Fruit fly (Drosophila melanogaster) whole organism, prepupa: ENCODE data around the gene CG14257.
A peak's percentile ranks its signal among the peaks of the same experiment; 100 is the strongest.

Source experiments
- Blimp-1 ChIP-seq: fragments of 200-800 bp; sonication (Bioruptor generic); optimal IDR thresholded peaks from 3 replicates; lab custom pipeline; 2017; ENCODE audit warnings: missing biosample characterization, missing genetic modification characterization, mild to moderate bottlenecking, moderate library complexity, missing genetic modification reagents
- CG11294 ChIP-seq: fragments of 200-800 bp; sonication (Bioruptor generic); IDR thresholded peaks from 2 replicates; pipeline ENCODE4 v1.3.6; 2022; ENCODE audit warnings: missing biosample characterization, missing genetic modification characterization
- CG11762 ChIP-seq: fragments of 200-800 bp; sonication (Bioruptor generic); optimal IDR thresholded peaks from 3 replicates; lab custom pipeline; 2016; ENCODE audit warnings: missing biosample characterization, missing genetic modification characterization; ENCODE audit not compliant: insufficient read depth
- CG11902 ChIP-seq: fragments of 200-800 bp; sonication (Bioruptor generic); optimal IDR thresholded peaks from 3 replicates; lab custom pipeline; 2016; ENCODE audit warnings: missing biosample characterization, missing genetic modification characterization
- CG15336 ChIP-seq: fragments of 200-800 bp; sonication (Bioruptor generic); IDR thresholded peaks from 2 replicates; pipeline ENCODE4 v1.3.6; 2022; ENCODE audit warnings: missing biosample characterization, missing genetic modification characterization
- CG1621 ChIP-seq: fragments of 200-800 bp; sonication (Bioruptor generic); optimal IDR thresholded peaks from 3 replicates; lab custom pipeline; 2018; ENCODE audit warnings: missing biosample characterization, mild to moderate bottlenecking, missing genetic modification characterization
- CG16779 ChIP-seq: fragments of 200-800 bp; sonication (Bioruptor generic); optimal IDR thresholded peaks from 3 replicates; lab custom pipeline; 2017; ENCODE audit warnings: missing biosample characterization, mild to moderate bottlenecking, missing genetic modification characterization
- CG3032 ChIP-seq: fragments of 200-800 bp; optimal IDR thresholded peaks from 2 replicates; lab custom pipeline; 2019; ENCODE audit warnings: missing biosample characterization, mild to moderate bottlenecking, missing genetic modification characterization, moderate library complexity
- CG31627 ChIP-seq: fragments of 200-800 bp; sonication (Bioruptor generic); optimal IDR thresholded peaks from 3 replicates; lab custom pipeline; 2016; ENCODE audit warnings: missing biosample characterization, missing genetic modification characterization
- CG32006 ChIP-seq: fragments of 200-800 bp; sonication (Bioruptor generic); optimal IDR thresholded peaks from 3 replicates; lab custom pipeline; 2017; ENCODE audit warnings: missing biosample characterization, mild to moderate bottlenecking, missing genetic modification characterization
- CG34406 ChIP-seq: fragments of 200-800 bp; sonication (Bioruptor generic); optimal IDR thresholded peaks from 3 replicates; lab custom pipeline; 2016; ENCODE audit warnings: missing biosample characterization, missing genetic modification characterization
- CG4318 ChIP-seq: fragments of 200-800 bp; sonication (Bioruptor generic); optimal IDR thresholded peaks from 3 replicates; lab custom pipeline; 2017; ENCODE audit warnings: missing biosample characterization, mild to moderate bottlenecking, missing genetic modification characterization
- CG6163 ChIP-seq: fragments of 200-800 bp; sonication (Bioruptor generic); IDR thresholded peaks from 3 replicates; pipeline ENCODE4 v1.3.6; 2022; ENCODE audit warnings: missing biosample characterization, missing genetic modification characterization
- CG6276 ChIP-seq: fragments of 200-800 bp; sonication (Bioruptor generic); optimal IDR thresholded peaks from 2 replicates; lab custom pipeline; 2017; ENCODE audit warnings: missing biosample characterization, mild to moderate bottlenecking, missing genetic modification characterization
- CG6808 ChIP-seq: fragments of 200-800 bp; sonication (Bioruptor generic); optimal IDR thresholded peaks from 3 replicates; lab custom pipeline; 2017; ENCODE audit warnings: missing biosample characterization, missing genetic modification characterization, mild to moderate bottlenecking, moderate library complexity, missing genetic modification reagents
- CG6854 ChIP-seq: fragments of 200-800 bp; sonication (Bioruptor generic); optimal IDR thresholded peaks from 2 replicates; lab custom pipeline; 2017; ENCODE audit warnings: missing biosample characterization, mild to moderate bottlenecking, missing genetic modification characterization
- CG8632 ChIP-seq: fragments of 200-800 bp; sonication (Bioruptor generic); optimal IDR thresholded peaks from 3 replicates; lab custom pipeline; 2016; ENCODE audit warnings: missing biosample characterization, missing genetic modification characterization
- CG9139 ChIP-seq: fragments of 200-800 bp; sonication (Bioruptor generic); optimal IDR thresholded peaks from 3 replicates; lab custom pipeline; 2017; ENCODE audit warnings: missing biosample characterization, mild to moderate bottlenecking, missing genetic modification characterization
- Eip75B ChIP-seq: fragments of 200-800 bp; sonication (Bioruptor generic); optimal IDR thresholded peaks from 3 replicates; lab custom pipeline; 2016; ENCODE audit warnings: missing biosample characterization, missing genetic modification characterization
- Eip93F ChIP-seq: fragments of 200-800 bp; sonication (Bioruptor generic); optimal IDR thresholded peaks from 2 replicates; lab custom pipeline; 2016; ENCODE audit warnings: missing biosample characterization, mild to moderate bottlenecking, missing genetic modification characterization
- Ets21C ChIP-seq: fragments of 200-800 bp; sonication (Bioruptor generic); optimal IDR thresholded peaks from 3 replicates; lab custom pipeline; 2016; ENCODE audit warnings: missing biosample characterization, missing genetic modification characterization
- Ets96B ChIP-seq: fragments of 200-800 bp; optimal IDR thresholded peaks from 2 replicates; lab custom pipeline; 2019; ENCODE audit warnings: missing biosample characterization, mild to moderate bottlenecking, missing genetic modification characterization, moderate library complexity
- Hr38 ChIP-seq: sonication (Bioruptor generic); optimal IDR thresholded peaks from 2 replicates; lab custom pipeline; 2016; ENCODE audit warnings: missing biosample characterization, missing genetic modification characterization
- Hr39 ChIP-seq: fragments of 200-800 bp; sonication (Bioruptor generic); optimal IDR thresholded peaks from 2 replicates; lab custom pipeline; 2016; ENCODE audit warnings: missing biosample characterization, missing genetic modification characterization
- Hr4 ChIP-seq: fragments of 200-800 bp; sonication (Bioruptor generic); optimal IDR thresholded peaks from 3 replicates; lab custom pipeline; 2016; ENCODE audit warnings: missing biosample characterization, missing genetic modification characterization
- Lpt ChIP-seq: fragments of 200-800 bp; sonication (Bioruptor generic); optimal IDR thresholded peaks from 3 replicates; lab custom pipeline; 2016; ENCODE audit warnings: missing biosample characterization, missing genetic modification characterization
- Met ChIP-seq: fragments of 200-800 bp; sonication (Bioruptor generic); optimal IDR thresholded peaks from 3 replicates; lab custom pipeline; 2016; ENCODE audit warnings: missing biosample characterization, missing genetic modification characterization
- OdsH ChIP-seq: fragments of 200-800 bp; sonication (Bioruptor generic); optimal IDR thresholded peaks from 3 replicates; lab custom pipeline; 2016; ENCODE audit warnings: missing biosample characterization, missing genetic modification characterization
- Sox102F ChIP-seq: fragments of 200-800 bp; sonication (Bioruptor generic); optimal IDR thresholded peaks from 2 replicates; lab custom pipeline; 2016; ENCODE audit warnings: missing biosample characterization, mild to moderate bottlenecking, missing genetic modification characterization
- Sox14 ChIP-seq: fragments of 200-800 bp; sonication (Bioruptor generic); optimal IDR thresholded peaks from 3 replicates; lab custom pipeline; 2016; ENCODE audit warnings: missing biosample characterization, missing genetic modification characterization
- Sox15 ChIP-seq: fragments of 200-800 bp; sonication (Bioruptor generic); optimal IDR thresholded peaks from 3 replicates; lab custom pipeline; 2016; ENCODE audit warnings: missing biosample characterization, missing genetic modification characterization
- achi ChIP-seq: fragments of 200-800 bp; sonication (Bioruptor generic); optimal IDR thresholded peaks from 3 replicates; lab custom pipeline; 2016; ENCODE audit warnings: missing biosample characterization, missing genetic modification characterization
- acj6 ChIP-seq: fragments of 200-800 bp; sonication (Bioruptor generic); optimal IDR thresholded peaks from 3 replicates; lab custom pipeline; 2016; ENCODE audit warnings: missing biosample characterization, missing genetic modification characterization
- cyc ChIP-seq: fragments of 200-800 bp; sonication (Bioruptor generic); optimal IDR thresholded peaks from 3 replicates; lab custom pipeline; 2016; ENCODE audit warnings: missing biosample characterization, missing genetic modification characterization
- eg ChIP-seq: fragments of 200-800 bp; sonication (Bioruptor generic); IDR thresholded peaks from 3 replicates; pipeline ENCODE4 v1.3.6; 2022; ENCODE audit warnings: missing biosample characterization, missing genetic modification characterization
- esn ChIP-seq: fragments of 200-800 bp; sonication (Bioruptor generic); optimal IDR thresholded peaks from 2 replicates; lab custom pipeline; 2016; ENCODE audit warnings: missing biosample characterization, mild to moderate bottlenecking, missing genetic modification characterization, moderate library complexity
- fd59A ChIP-seq: fragments of 200-800 bp; sonication (Bioruptor generic); optimal IDR thresholded peaks from 2 replicates; lab custom pipeline; 2017; ENCODE audit warnings: missing biosample characterization, mild to moderate bottlenecking, missing genetic modification characterization, missing genetic modification reagents
- fd85E ChIP-seq: fragments of 200-800 bp; sonication (Bioruptor generic); optimal IDR thresholded peaks from 3 replicates; lab custom pipeline; 2016; ENCODE audit warnings: missing biosample characterization, missing genetic modification characterization
- fkh ChIP-seq: fragments of 200-800 bp; sonication (Bioruptor generic); optimal IDR thresholded peaks from 3 replicates; lab custom pipeline; 2017; ENCODE audit warnings: missing biosample characterization, mild to moderate bottlenecking, missing genetic modification characterization, moderate library complexity
- lz ChIP-seq: fragments of 200-800 bp; sonication (Bioruptor generic); optimal IDR thresholded peaks from 3 replicates; lab custom pipeline; 2016; ENCODE audit warnings: missing biosample characterization, missing genetic modification characterization
- net ChIP-seq: fragments of 200-800 bp; sonication (Bioruptor generic); optimal IDR thresholded peaks from 3 replicates; lab custom pipeline; 2016; ENCODE audit warnings: missing biosample characterization, missing genetic modification characterization
- pdm3 ChIP-seq: fragments of 200-800 bp; sonication (Bioruptor generic); optimal IDR thresholded peaks from 3 replicates; lab custom pipeline; 2016; ENCODE audit warnings: missing biosample characterization, missing genetic modification characterization
- salr ChIP-seq, 2 experiments: fragments of 200-800 bp; sonication (Bioruptor generic); optimal IDR thresholded peaks; 3 replicates each; lab custom pipeline; 2016 to 2018; ENCODE audit warnings: missing biosample characterization in 2 of 2, missing genetic modification characterization in 2 of 2, mild to moderate bottlenecking in 1 of 2
- spab ChIP-seq: fragments of 200-800 bp; sonication (Bioruptor generic); optimal IDR thresholded peaks from 2 replicates; lab custom pipeline; 2017; ENCODE audit warnings: missing biosample characterization, mild to moderate bottlenecking, missing genetic modification characterization, missing genetic modification reagents
- svp ChIP-seq: fragments of 200-800 bp; sonication (Bioruptor generic); peaks from one replicate; lab custom pipeline; 2016; ENCODE audit warnings: missing biosample characterization, missing genetic modification characterization
- topi ChIP-seq: fragments of 200-800 bp; sonication (Bioruptor generic); optimal IDR thresholded peaks from 3 replicates; lab custom pipeline; 2016; ENCODE audit warnings: missing biosample characterization, missing genetic modification characterization
- vri ChIP-seq: fragments of 200-800 bp; sonication (Bioruptor generic); optimal IDR thresholded peaks from 3 replicates; lab custom pipeline; 2016; ENCODE audit warnings: missing biosample characterization, mild to moderate bottlenecking, missing genetic modification characterization

CG14257 gene

dm6 chr3R:27128723-27129122 lies 53.1 kb downstream of the CG14257 start:
- no peak for TF ChIP-seq eg (GFP tag; lab: Robert Waterston, UW)
- no peak for TF ChIP-seq CG11902 (GFP tag; lab: Kevin White, UChicago)
- TF ChIP-seq vri (GFP tag; lab: Kevin White, UChicago): peak; percentile 61
- TF ChIP-seq fkh (GFP tag; lab: Kevin White, UChicago): no peak
- no peak for TF ChIP-seq CG31627 (GFP tag; lab: Kevin White, UChicago)
- peak; percentile 51 for TF ChIP-seq Eip93F
- no peak for TF ChIP-seq CG32006 (GFP tag; lab: Kevin White, UChicago)
- no peak for TF ChIP-seq CG3032 (tag; lab: Kevin White, UChicago)
- no peak for TF ChIP-seq OdsH
- no peak for TF ChIP-seq fd85E
- no peak for TF ChIP-seq CG8632
- no peak for TF ChIP-seq achi (GFP tag; lab: Kevin White, UChicago)
- no peak for TF ChIP-seq Ets96B
- TF ChIP-seq pdm3 (GFP tag; lab: Kevin White, UChicago): no peak
- no peak for TF ChIP-seq Hr39
- no peak for TF ChIP-seq CG9139 (GFP tag; lab: Kevin White, UChicago)
- TF ChIP-seq Sox15 (GFP tag; lab: Kevin White, UChicago): no peak
- TF ChIP-seq Sox102F (GFP tag; lab: Kevin White, UChicago): no peak
- no peak for TF ChIP-seq salr (GFP tag; optimal IDR thresholded peaks at IDR 0.05; lab: Kevin White, UChicago)
- 0 out of 3 replicates have a peak, but pooled peaks have one; percentile 12 for TF ChIP-seq CG6163 (GFP tag; lab: Robert Waterston, UW)
- TF ChIP-seq CG11294 (GFP tag; lab: Robert Waterston, UW): no peak
- TF ChIP-seq Sox14 (GFP tag; lab: Kevin White, UChicago): no peak
- TF ChIP-seq cyc (GFP tag; lab: Kevin White, UChicago): no peak
- TF ChIP-seq spab: no peak
- no peak for TF ChIP-seq Eip75B (GFP tag; lab: Kevin White, UChicago)
- TF ChIP-seq svp (GFP tag; lab: Kevin White, UChicago): peak; percentile 99

- TF ChIP-seq Hr4 (GFP tag; lab: Kevin White, UChicago) (peak; percentile 84), fd59A (GFP tag; lab: Kevin White, UChicago) (peak; percentile 33), CG31627 (GFP tag; lab: Kevin White, UChicago) (peak; percentile 78), CG6808 (GFP tag; lab: Kevin White, UChicago) (peak; percentile 14), CG11294 (GFP tag; lab: Robert Waterston, UW) (peak; percentile 78), salr (GFP tag; optimal IDR thresholded peaks at IDR 0.05; lab: Kevin White, UChicago) (peak; percentile 38 to 45), CG8632 (peak; percentile 65), esn (GFP tag; lab: Kevin White, UChicago) (peak; percentile 83), Eip93F (peak; percentile 9), CG6854 (no peak), svp (GFP tag; lab: Kevin White, UChicago) (peak; percentile 91), net (peak; percentile 77), acj6 (GFP tag; lab: Kevin White, UChicago) (peak; percentile 76), CG1621 (tag; lab: Kevin White, UChicago) (peak; percentile 27), pdm3 (GFP tag; lab: Kevin White, UChicago) (peak; percentile 81), lz (peak; percentile 72), CG15336 (GFP tag; lab: Robert Waterston, UW) (peak; percentile 81), CG11762 (peak; percentile 53), Hr38 (no peak), topi (GFP tag; lab: Kevin White, UChicago) (peak; percentile 89), Ets21C (peak; percentile 66), CG3032 (tag; lab: Kevin White, UChicago) (peak; percentile 52), CG6163 (GFP tag; lab: Robert Waterston, UW) (peak; percentile 78), Blimp-1 (GFP tag; lab: Kevin White, UChicago) (peak; percentile 22), CG11902 (GFP tag; lab: Kevin White, UChicago) (peak; percentile 69), CG4318 (GFP tag; lab: Kevin White, UChicago) (peak; percentile 49), Ets96B (peak; percentile 66), Met (GFP tag; lab: Kevin White, UChicago) (peak; percentile 85), fkh (GFP tag; lab: Kevin White, UChicago) (peak; percentile 75), CG6276 (GFP tag; lab: Kevin White, UChicago) (peak; percentile 69), Lpt (peak; percentile 40), Sox102F (GFP tag; lab: Kevin White, UChicago) (peak; percentile 56), CG16779 (tag; lab: Kevin White, UChicago) (peak; percentile 13), CG34406 (peak; percentile 69), OdsH (peak; percentile 80)
These were observed 54.1 kb downstream of the CG14257 start for dm6 chr3R:27129580-27130385.
